Worm (Caenorhabditis elegans) whole organism, L1 larva: Measurements from ENCODE around the gene Y45G5AL.1.

Experiments
- C04F5.9 ChIP-seq: sonication (generic microtip); optimal IDR thresholded peaks from 2 replicates; lab custom pipeline; 2016; ENCODE audit warnings: missing genetic modification characterization, missing compliant biosample characterization
- aha-1 ChIP-seq: fragments of 150-350 bp; optimal IDR thresholded peaks from 2 replicates; lab custom pipeline; 2014; ENCODE audit warnings: missing biosample characterization, missing genetic modification characterization
- dpl-1 ChIP-seq, 3 experiments: fragments of 150-350 bp in 2 of 3; sonication (generic microtip) in 1 of 3; optimal IDR thresholded peaks; 2 replicates each; lab custom pipeline; 2014 to 2017; ENCODE audit warnings: missing biosample characterization in 3 of 3, missing genetic modification characterization in 3 of 3, missing genetic modification reagents in 3 of 3
- dsc-1 ChIP-seq: sonication (generic microtip); optimal IDR thresholded peaks from 2 replicates; lab custom pipeline; 2016; ENCODE audit warnings: mild to moderate bottlenecking, missing genetic modification characterization, missing compliant biosample characterization
- lin-15B ChIP-seq: fragments of 150-350 bp; sonication (generic microtip); optimal IDR thresholded peaks from 3 replicates; lab custom pipeline; 2014; ENCODE audit warnings: missing biosample characterization, missing genetic modification characterization
- nhr-20 ChIP-seq: sonication (generic microtip); optimal IDR thresholded peaks from 2 replicates; lab custom pipeline; 2016; ENCODE audit warnings: mild to moderate bottlenecking, missing genetic modification characterization, missing compliant biosample characterization
- nhr-237 ChIP-seq: fragments of 150-350 bp; optimal IDR thresholded peaks from 2 replicates; lab custom pipeline; 2014; ENCODE audit warnings: missing biosample characterization, missing genetic modification characterization
- sptf-1 ChIP-seq: fragments of 150-350 bp; optimal IDR thresholded peaks from 2 replicates; lab custom pipeline; 2014; ENCODE audit warnings: missing biosample characterization, missing genetic modification characterization
- sup-37 ChIP-seq: fragments of 200-800 bp; sonication (Bioruptor generic); optimal IDR thresholded peaks from 2 replicates; lab custom pipeline; 2018; ENCODE audit warnings: mild to moderate bottlenecking, missing genetic modification characterization, missing compliant biosample characterization
- swsn-7 ChIP-seq: sonication (generic microtip); optimal IDR thresholded peaks from 2 replicates; lab custom pipeline; 2016; ENCODE audit warnings: missing genetic modification characterization, missing compliant biosample characterization
- tbx-2 ChIP-seq: sonication (generic microtip); optimal IDR thresholded peaks from 2 replicates; lab custom pipeline; 2016; ENCODE audit warnings: missing genetic modification characterization, missing compliant biosample characterization

The Y45G5AL.1 gene

DNA sequence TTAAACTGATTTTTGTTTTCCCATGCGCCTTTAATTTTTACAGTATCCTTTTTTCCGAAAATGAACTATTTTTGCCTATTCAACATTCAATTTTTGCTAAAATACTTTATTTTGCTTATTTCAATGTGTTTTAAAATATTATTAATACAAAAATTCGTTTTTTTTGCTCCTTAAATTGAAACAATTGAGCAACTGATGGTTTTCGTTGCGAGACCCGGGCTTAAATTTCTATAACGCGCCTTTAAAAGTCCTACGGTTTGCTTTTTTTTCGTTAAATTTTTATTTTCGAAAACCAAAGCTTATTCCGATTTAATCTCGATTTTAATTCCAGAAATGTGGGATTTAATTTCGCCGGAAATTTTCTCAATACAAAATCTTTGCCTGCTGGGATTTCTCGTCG, 51.0 kb downstream of the Y45G5AL.1 start, which contains the start of gene algn-5:
Gene algn-5, plus strand, starts transcription at position 295 of the 400 bp plus-strand sequence.
- TF ChIP-seq swsn-7 (tag; lab: Kevin White, UChicago), result no peak
- TF ChIP-seq nhr-237 (tag; lab: Kevin White, UChicago), result no peak
- TF ChIP-seq nhr-20 (tag; lab: Kevin White, UChicago), result no peak
- no peak for TF ChIP-seq lin-15B (tag; lab: Kevin White, UChicago)
- TF ChIP-seq tbx-2 (tag; lab: Kevin White, UChicago), result no peak
- no peak for TF ChIP-seq sup-37 (GFP tag; lab: Kevin White, UChicago)
- no peak for TF ChIP-seq C04F5.9 (tag; lab: Kevin White, UChicago)
- TF ChIP-seq sptf-1, result no peak
- no peak for TF ChIP-seq dpl-1 (GFP tag; optimal IDR thresholded peaks at IDR 0.05; lab: Kevin White, UChicago)
- TF ChIP-seq aha-1 (tag; lab: Kevin White, UChicago), result no peak
- TF ChIP-seq dsc-1 (tag; lab: Kevin White, UChicago), result no peak
